Fruit fly (Drosophila melanogaster) whole organism, prepupa: ENCODE results near the gene Rhau.

Experiments
- Blimp-1 ChIP-seq: fragments of 200-800 bp; sonication (Bioruptor generic); optimal IDR thresholded peaks from 3 replicates; lab custom pipeline; 2017; ENCODE audit warnings: missing biosample characterization, missing genetic modification characterization, mild to moderate bottlenecking, moderate library complexity, missing genetic modification reagents
- CG10631 ChIP-seq: fragments of 200-800 bp; sonication (Bioruptor generic); optimal IDR thresholded peaks from 2 replicates; lab custom pipeline; 2016; ENCODE audit warnings: missing biosample characterization, missing genetic modification characterization
- CG10669 ChIP-seq: fragments of 200-800 bp; sonication (Bioruptor generic); optimal IDR thresholded peaks from 3 replicates; lab custom pipeline; 2018; ENCODE audit warnings: missing biosample characterization, mild to moderate bottlenecking, missing genetic modification characterization, moderate library complexity
- CG11294 ChIP-seq: fragments of 200-800 bp; sonication (Bioruptor generic); IDR thresholded peaks from 2 replicates; pipeline ENCODE4 v1.3.6; 2022; ENCODE audit warnings: missing biosample characterization, missing genetic modification characterization
- CG11762 ChIP-seq: fragments of 200-800 bp; sonication (Bioruptor generic); optimal IDR thresholded peaks from 3 replicates; lab custom pipeline; 2016; ENCODE audit warnings: missing biosample characterization, missing genetic modification characterization; ENCODE audit not compliant: insufficient read depth
- CG15336 ChIP-seq: fragments of 200-800 bp; sonication (Bioruptor generic); IDR thresholded peaks from 2 replicates; pipeline ENCODE4 v1.3.6; 2022; ENCODE audit warnings: missing biosample characterization, missing genetic modification characterization
- CG1621 ChIP-seq: fragments of 200-800 bp; sonication (Bioruptor generic); optimal IDR thresholded peaks from 3 replicates; lab custom pipeline; 2018; ENCODE audit warnings: missing biosample characterization, mild to moderate bottlenecking, missing genetic modification characterization
- CG16779 ChIP-seq: fragments of 200-800 bp; sonication (Bioruptor generic); optimal IDR thresholded peaks from 3 replicates; lab custom pipeline; 2017; ENCODE audit warnings: missing biosample characterization, mild to moderate bottlenecking, missing genetic modification characterization
- CG31627 ChIP-seq: fragments of 200-800 bp; sonication (Bioruptor generic); optimal IDR thresholded peaks from 3 replicates; lab custom pipeline; 2016; ENCODE audit warnings: missing biosample characterization, missing genetic modification characterization
- CG32006 ChIP-seq: fragments of 200-800 bp; sonication (Bioruptor generic); optimal IDR thresholded peaks from 3 replicates; lab custom pipeline; 2017; ENCODE audit warnings: missing biosample characterization, mild to moderate bottlenecking, missing genetic modification characterization
- CG4318 ChIP-seq: fragments of 200-800 bp; sonication (Bioruptor generic); optimal IDR thresholded peaks from 3 replicates; lab custom pipeline; 2017; ENCODE audit warnings: missing biosample characterization, mild to moderate bottlenecking, missing genetic modification characterization
- CG6276 ChIP-seq: fragments of 200-800 bp; sonication (Bioruptor generic); optimal IDR thresholded peaks from 2 replicates; lab custom pipeline; 2017; ENCODE audit warnings: missing biosample characterization, mild to moderate bottlenecking, missing genetic modification characterization
- CG6792 ChIP-seq: fragments of 200-800 bp; sonication (Bioruptor generic); optimal IDR thresholded peaks from 3 replicates; lab custom pipeline; 2016; ENCODE audit warnings: missing biosample characterization, missing genetic modification characterization
- CG6808 ChIP-seq: fragments of 200-800 bp; sonication (Bioruptor generic); optimal IDR thresholded peaks from 3 replicates; lab custom pipeline; 2017; ENCODE audit warnings: missing biosample characterization, missing genetic modification characterization, mild to moderate bottlenecking, moderate library complexity, missing genetic modification reagents
- CG7368 ChIP-seq: fragments of 200-800 bp; sonication (Bioruptor generic); optimal IDR thresholded peaks from 3 replicates; lab custom pipeline; 2016; ENCODE audit warnings: missing biosample characterization, missing genetic modification characterization
- CG8319 ChIP-seq: fragments of 200-800 bp; sonication (Bioruptor generic); optimal IDR thresholded peaks from 3 replicates; lab custom pipeline; 2016; ENCODE audit warnings: missing biosample characterization, missing genetic modification characterization
- CG8632 ChIP-seq: fragments of 200-800 bp; sonication (Bioruptor generic); optimal IDR thresholded peaks from 3 replicates; lab custom pipeline; 2016; ENCODE audit warnings: missing biosample characterization, missing genetic modification characterization
- CG9139 ChIP-seq: fragments of 200-800 bp; sonication (Bioruptor generic); optimal IDR thresholded peaks from 3 replicates; lab custom pipeline; 2017; ENCODE audit warnings: missing biosample characterization, mild to moderate bottlenecking, missing genetic modification characterization
- Eip75B ChIP-seq: fragments of 200-800 bp; sonication (Bioruptor generic); optimal IDR thresholded peaks from 3 replicates; lab custom pipeline; 2016; ENCODE audit warnings: missing biosample characterization, missing genetic modification characterization
- Eip78C ChIP-seq: fragments of 200-800 bp; sonication (Bioruptor generic); peaks from one replicate; lab custom pipeline; 2016; ENCODE audit warnings: missing biosample characterization, missing genetic modification characterization
- Eip93F ChIP-seq: fragments of 200-800 bp; sonication (Bioruptor generic); optimal IDR thresholded peaks from 2 replicates; lab custom pipeline; 2016; ENCODE audit warnings: missing biosample characterization, mild to moderate bottlenecking, missing genetic modification characterization
- Ets21C ChIP-seq: fragments of 200-800 bp; sonication (Bioruptor generic); optimal IDR thresholded peaks from 3 replicates; lab custom pipeline; 2016; ENCODE audit warnings: missing biosample characterization, missing genetic modification characterization
- Gug ChIP-seq: fragments of 200-800 bp; sonication (Bioruptor generic); IDR thresholded peaks from 2 replicates; pipeline ENCODE4 v1.3.6; 2022; ENCODE audit warnings: missing biosample characterization, missing genetic modification characterization
- Hr38 ChIP-seq: sonication (Bioruptor generic); optimal IDR thresholded peaks from 2 replicates; lab custom pipeline; 2016; ENCODE audit warnings: missing biosample characterization, missing genetic modification characterization
- Hr39 ChIP-seq: fragments of 200-800 bp; sonication (Bioruptor generic); optimal IDR thresholded peaks from 2 replicates; lab custom pipeline; 2016; ENCODE audit warnings: missing biosample characterization, missing genetic modification characterization
- Hr4 ChIP-seq: fragments of 200-800 bp; sonication (Bioruptor generic); optimal IDR thresholded peaks from 3 replicates; lab custom pipeline; 2016; ENCODE audit warnings: missing biosample characterization, missing genetic modification characterization
- Lpt ChIP-seq: fragments of 200-800 bp; sonication (Bioruptor generic); optimal IDR thresholded peaks from 3 replicates; lab custom pipeline; 2016; ENCODE audit warnings: missing biosample characterization, missing genetic modification characterization
- Met ChIP-seq: fragments of 200-800 bp; sonication (Bioruptor generic); optimal IDR thresholded peaks from 3 replicates; lab custom pipeline; 2016; ENCODE audit warnings: missing biosample characterization, missing genetic modification characterization
- Smox ChIP-seq: fragments of 200-800 bp; sonication (Bioruptor generic); optimal IDR thresholded peaks from 3 replicates; lab custom pipeline; 2016; ENCODE audit warnings: missing biosample characterization, missing genetic modification characterization
- Sox15 ChIP-seq: fragments of 200-800 bp; sonication (Bioruptor generic); optimal IDR thresholded peaks from 3 replicates; lab custom pipeline; 2016; ENCODE audit warnings: missing biosample characterization, missing genetic modification characterization
- achi ChIP-seq: fragments of 200-800 bp; sonication (Bioruptor generic); optimal IDR thresholded peaks from 3 replicates; lab custom pipeline; 2016; ENCODE audit warnings: missing biosample characterization, missing genetic modification characterization
- acj6 ChIP-seq: fragments of 200-800 bp; sonication (Bioruptor generic); optimal IDR thresholded peaks from 3 replicates; lab custom pipeline; 2016; ENCODE audit warnings: missing biosample characterization, missing genetic modification characterization
- cyc ChIP-seq: fragments of 200-800 bp; sonication (Bioruptor generic); optimal IDR thresholded peaks from 3 replicates; lab custom pipeline; 2016; ENCODE audit warnings: missing biosample characterization, missing genetic modification characterization
- dsx ChIP-seq: fragments of 200-800 bp; optimal IDR thresholded peaks from 3 replicates; lab custom pipeline; 2019; ENCODE audit warnings: missing biosample characterization, mild to moderate bottlenecking, missing genetic modification characterization, moderate library complexity; ENCODE audit not compliant: poor library complexity, severe bottlenecking
- eg ChIP-seq: fragments of 200-800 bp; sonication (Bioruptor generic); IDR thresholded peaks from 3 replicates; pipeline ENCODE4 v1.3.6; 2022; ENCODE audit warnings: missing biosample characterization, missing genetic modification characterization
- esn ChIP-seq: fragments of 200-800 bp; sonication (Bioruptor generic); optimal IDR thresholded peaks from 2 replicates; lab custom pipeline; 2016; ENCODE audit warnings: missing biosample characterization, mild to moderate bottlenecking, missing genetic modification characterization, moderate library complexity
- fd59A ChIP-seq: fragments of 200-800 bp; sonication (Bioruptor generic); optimal IDR thresholded peaks from 2 replicates; lab custom pipeline; 2017; ENCODE audit warnings: missing biosample characterization, mild to moderate bottlenecking, missing genetic modification characterization, missing genetic modification reagents
- fd85E ChIP-seq: fragments of 200-800 bp; sonication (Bioruptor generic); optimal IDR thresholded peaks from 3 replicates; lab custom pipeline; 2016; ENCODE audit warnings: missing biosample characterization, missing genetic modification characterization
- fkh ChIP-seq: fragments of 200-800 bp; sonication (Bioruptor generic); optimal IDR thresholded peaks from 3 replicates; lab custom pipeline; 2017; ENCODE audit warnings: missing biosample characterization, mild to moderate bottlenecking, missing genetic modification characterization, moderate library complexity
- net ChIP-seq: fragments of 200-800 bp; sonication (Bioruptor generic); optimal IDR thresholded peaks from 3 replicates; lab custom pipeline; 2016; ENCODE audit warnings: missing biosample characterization, missing genetic modification characterization
- pdm3 ChIP-seq: fragments of 200-800 bp; sonication (Bioruptor generic); optimal IDR thresholded peaks from 3 replicates; lab custom pipeline; 2016; ENCODE audit warnings: missing biosample characterization, missing genetic modification characterization
- salr ChIP-seq, 2 experiments: fragments of 200-800 bp; sonication (Bioruptor generic); optimal IDR thresholded peaks; 3 replicates each; lab custom pipeline; 2016 to 2018; ENCODE audit warnings: missing biosample characterization in 2 of 2, missing genetic modification characterization in 2 of 2, mild to moderate bottlenecking in 1 of 2
- svp ChIP-seq: fragments of 200-800 bp; sonication (Bioruptor generic); peaks from one replicate; lab custom pipeline; 2016; ENCODE audit warnings: missing biosample characterization, missing genetic modification characterization
- vri ChIP-seq: fragments of 200-800 bp; sonication (Bioruptor generic); optimal IDR thresholded peaks from 3 replicates; lab custom pipeline; 2016; ENCODE audit warnings: missing biosample characterization, mild to moderate bottlenecking, missing genetic modification characterization

Rhau gene

DNA sequence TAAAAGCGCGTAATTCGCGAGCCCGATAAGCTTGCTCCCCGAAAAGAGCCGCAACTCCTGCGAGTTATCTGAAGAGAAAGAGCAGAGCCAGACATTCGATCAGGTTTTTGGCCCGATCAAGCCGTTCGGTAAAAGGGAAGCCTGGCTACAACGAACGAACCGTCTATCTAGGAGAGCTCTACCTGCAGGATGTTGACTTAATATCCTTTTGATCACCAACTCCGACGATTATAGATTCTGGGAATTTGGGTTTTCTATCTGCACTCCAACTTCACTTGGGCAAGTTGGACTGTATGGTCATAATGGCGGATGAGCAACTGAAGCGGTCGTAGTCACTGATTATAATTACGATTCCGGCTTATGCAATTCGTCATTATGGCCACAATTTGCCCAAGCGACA lies 44.4 kb upstream of the Rhau start (continued):
- TF ChIP-seq cyc (GFP tag; lab: Kevin White, UChicago) (peak; percentile 83), dsx (peak; percentile 64), esn (GFP tag; lab: Kevin White, UChicago) (peak; percentile 61), Met (GFP tag; lab: Kevin White, UChicago) (peak; percentile 61), Hr39 (GFP tag; lab: Kevin White, UChicago) (peak; percentile 53), CG8632 (peak; percentile 30), Eip93F (no peak)

DNA sequence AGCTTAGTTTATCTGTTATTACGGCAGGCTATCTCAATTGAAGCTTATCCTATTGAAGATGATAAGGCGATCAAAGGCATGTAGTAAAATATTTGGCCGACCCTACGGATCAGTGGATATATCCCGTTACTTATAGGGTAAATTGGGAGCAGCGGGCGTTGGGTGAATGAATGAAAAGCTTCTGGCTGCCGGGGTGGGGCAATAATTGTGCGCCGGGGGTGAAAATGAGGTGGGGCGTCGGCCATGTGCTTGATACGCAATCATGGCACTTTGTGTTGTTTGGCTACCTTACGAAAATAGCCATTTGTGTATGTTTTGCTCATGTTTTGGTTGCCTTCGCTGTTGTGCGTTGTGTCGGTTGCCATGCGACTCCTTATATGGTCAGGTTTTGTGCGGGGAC lies 44.0 kb upstream of the Rhau start:
- no peak for TF ChIP-seq net
- TF ChIP-seq fd59A (GFP tag; lab: Kevin White, UChicago) = no peak
- no peak for TF ChIP-seq CG11294
- TF ChIP-seq CG9139 (GFP tag; lab: Kevin White, UChicago) = no peak
- TF ChIP-seq CG1621 = no peak
- TF ChIP-seq fd85E (GFP tag; lab: Kevin White, UChicago) = no peak
- TF ChIP-seq pdm3 = no peak

DNA sequence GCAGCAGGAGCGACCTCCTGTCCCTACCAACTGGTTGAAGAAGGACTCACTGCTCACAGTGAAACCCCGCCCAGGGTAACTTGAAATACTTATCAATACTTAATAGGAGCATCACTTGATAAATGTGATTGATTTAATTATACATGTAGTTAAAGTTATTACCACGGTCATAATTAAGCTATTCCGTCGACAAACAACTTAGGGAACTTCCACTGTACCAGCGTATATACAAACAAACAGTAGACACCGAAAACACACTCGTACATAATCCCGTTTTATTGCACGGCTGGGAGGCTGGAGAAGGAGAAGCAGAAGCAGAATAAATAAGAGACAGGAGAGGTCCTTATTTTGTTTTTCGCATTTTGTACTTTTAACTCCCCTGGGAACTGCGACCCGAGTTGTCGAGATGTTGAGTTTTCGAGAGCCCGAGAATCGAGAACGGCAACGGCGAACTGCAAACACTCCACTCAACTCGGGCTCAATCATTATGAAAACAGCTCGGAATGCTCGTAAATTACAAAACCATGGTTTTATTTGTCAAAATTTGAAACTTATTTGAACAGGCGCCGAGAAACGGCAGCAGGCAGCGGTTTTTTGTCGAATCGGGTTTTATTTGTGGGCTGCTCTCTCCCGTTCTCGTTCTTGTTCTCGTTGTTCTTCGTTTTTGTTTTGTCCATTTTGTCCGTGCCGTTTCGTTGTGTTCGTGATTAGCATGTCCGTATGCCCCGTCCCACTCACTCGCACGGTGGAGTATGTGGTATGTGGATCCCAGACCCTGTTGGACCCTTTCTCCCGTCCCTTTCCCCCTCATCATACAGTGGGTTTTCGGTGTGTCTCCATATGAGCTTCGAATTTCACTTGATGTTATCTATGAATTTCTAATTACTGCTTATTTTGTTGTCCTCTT lies 42.5 kb upstream of the Rhau start:
- peak; percentile 95 for TF ChIP-seq CG10631 (GFP tag; lab: Kevin White, UChicago)
- peak; percentile 95 for TF ChIP-seq CG9139 (GFP tag; lab: Kevin White, UChicago)
- TF ChIP-seq Sox15 = peak; percentile 91
- peak; percentile 96 for TF ChIP-seq dsx
- peak; percentile 96 for TF ChIP-seq fd59A (GFP tag; lab: Kevin White, UChicago)
- TF ChIP-seq CG31627 (GFP tag; lab: Kevin White, UChicago) = peak; percentile 98
- peak; percentile 79 for TF ChIP-seq CG32006 (GFP tag; lab: Kevin White, UChicago)
- TF ChIP-seq CG8319 (GFP tag; lab: Kevin White, UChicago) = peak; percentile 94
- TF ChIP-seq Ets21C (GFP tag; lab: Kevin White, UChicago) = peak; percentile 97
- TF ChIP-seq net = peak; percentile 93
- TF ChIP-seq CG6792 (GFP tag; lab: Kevin White, UChicago) = peak; percentile 95
- TF ChIP-seq vri (GFP tag; lab: Kevin White, UChicago) = peak; percentile 97
- no peak; the same call in 1 of the 2 replicates for TF ChIP-seq CG11294
- peak; percentile 50 for TF ChIP-seq CG4318 (GFP tag; lab: Kevin White, UChicago)
- TF ChIP-seq achi (GFP tag; lab: Kevin White, UChicago) = peak; percentile 93
- TF ChIP-seq acj6 (GFP tag; lab: Kevin White, UChicago) = peak; percentile 96
- peak; percentile 77 for TF ChIP-seq CG16779
- peak; percentile 78 for TF ChIP-seq eg (GFP tag; lab: Robert Waterston, UW)
- peak; percentile 97 for TF ChIP-seq CG10669 (GFP tag; lab: Kevin White, UChicago)
- TF ChIP-seq CG1621 = peak; percentile 97
- TF ChIP-seq Hr38 (GFP tag; lab: Kevin White, UChicago) = no peak
- peak; percentile 92 for TF ChIP-seq CG11762 (GFP tag; lab: Kevin White, UChicago)
- peak; percentile 97 for TF ChIP-seq CG6808
- TF ChIP-seq fd85E (GFP tag; lab: Kevin White, UChicago) = peak; percentile 79
- peak; percentile 97 for TF ChIP-seq Eip75B (GFP tag; lab: Kevin White, UChicago)
- peak; percentile 99 for TF ChIP-seq Met (GFP tag; lab: Kevin White, UChicago)
- TF ChIP-seq salr (GFP tag; optimal IDR thresholded peaks at IDR 0.05; lab: Kevin White, UChicago) = peak; percentile 82 to 97
- TF ChIP-seq Hr4 (GFP tag; lab: Kevin White, UChicago) = peak; percentile 81
- TF ChIP-seq CG8632 = peak; percentile 93
- TF ChIP-seq fkh (GFP tag; lab: Kevin White, UChicago) = peak; percentile 61
- TF ChIP-seq Hr39 (GFP tag; lab: Kevin White, UChicago) = peak; percentile 98
- TF ChIP-seq cyc (GFP tag; lab: Kevin White, UChicago) = peak; percentile 98
- peak; percentile 61 for TF ChIP-seq Gug (GFP tag; lab: Robert Waterston, UW)
- peak; percentile 93 for TF ChIP-seq CG7368
- TF ChIP-seq Blimp-1 (GFP tag; lab: Kevin White, UChicago) = peak; percentile 90
- peak; percentile 95 for TF ChIP-seq Eip93F
- TF ChIP-seq Smox (GFP tag; lab: Kevin White, UChicago) = peak; percentile 97
- peak; percentile 99 for TF ChIP-seq Eip78C (GFP tag; lab: Kevin White, UChicago)
- peak; percentile 95 for TF ChIP-seq pdm3
- TF ChIP-seq Lpt (GFP tag; lab: Kevin White, UChicago) = peak; percentile 82
- TF ChIP-seq svp (GFP tag; lab: Kevin White, UChicago) = peak; percentile 99
- peak; percentile 71 for TF ChIP-seq CG6276
- TF ChIP-seq CG15336 (GFP tag; lab: Robert Waterston, UW) = peak; percentile 65
